Fruit fly (Drosophila melanogaster) whole organism, embryonic: ENCODE results near the gene SerRS.
A peak's percentile ranks its signal among the peaks of the same experiment; 100 is the strongest.

ENCODE experiments used
- ATbp ChIP-seq: fragments of 200-800 bp; sonication (Bioruptor generic); optimal IDR thresholded peaks from 2 replicates; lab custom pipeline; 2017; ENCODE audit warnings: missing biosample characterization, mild to moderate bottlenecking, missing genetic modification characterization, missing genetic modification reagents
- Adf1 ChIP-seq: fragments of 200-800 bp; sonication (Bioruptor generic); IDR thresholded peaks from 2 replicates; pipeline ENCODE4 v1.3.6; 2022; ENCODE audit warnings: missing biosample characterization, missing genetic modification characterization
- B-H1 ChIP-seq: fragments of 200-800 bp; sonication (Bioruptor generic); IDR thresholded peaks from 3 replicates; pipeline ENCODE4 v1.3.6; 2022; ENCODE audit warnings: missing biosample characterization, missing genetic modification characterization
- Bteb2 ChIP-seq: fragments of 200-800 bp; sonication (Bioruptor generic); optimal IDR thresholded peaks from 2 replicates; lab custom pipeline; 2016; ENCODE audit warnings: missing biosample characterization, missing genetic modification characterization
- CG1024 ChIP-seq: fragments of 200-800 bp; sonication (Bioruptor generic); IDR thresholded peaks from 2 replicates; pipeline ENCODE4 v1.3.6; 2022; ENCODE audit warnings: missing biosample characterization, missing genetic modification characterization
- CG12071 ChIP-seq: fragments of 200-800 bp; sonication (Bioruptor generic); optimal IDR thresholded peaks from 3 replicates; lab custom pipeline; 2018; ENCODE audit warnings: missing biosample characterization, mild to moderate bottlenecking, missing genetic modification characterization
- CG12236 ChIP-seq: fragments of 200-800 bp; sonication (Bioruptor generic); optimal IDR thresholded peaks from 2 replicates; lab custom pipeline; 2016; ENCODE audit warnings: missing biosample characterization, missing genetic modification characterization
- CG15479 ChIP-seq: fragments of 200-800 bp; sonication (Bioruptor generic); optimal IDR thresholded peaks from 3 replicates; lab custom pipeline; 2019; ENCODE audit warnings: missing biosample characterization, mild to moderate bottlenecking, missing genetic modification characterization, moderate library complexity
- CG15514 ChIP-seq: fragments of 200-800 bp; sonication (Bioruptor generic); optimal IDR thresholded peaks from 3 replicates; lab custom pipeline; 2017; ENCODE audit warnings: missing biosample characterization, missing genetic modification characterization, mild to moderate bottlenecking, moderate library complexity, missing genetic modification reagents
- CG16779 ChIP-seq: fragments of 200-800 bp; sonication (Bioruptor generic); IDR thresholded peaks from 2 replicates; pipeline ENCODE4 v1.3.6; 2022; ENCODE audit warnings: missing biosample characterization, missing genetic modification characterization
- CG16863 ChIP-seq: fragments of 200-800 bp; sonication (Bioruptor generic); optimal IDR thresholded peaks from 3 replicates; lab custom pipeline; 2016; ENCODE audit warnings: missing biosample characterization, missing genetic modification characterization
- CG18476 ChIP-seq: fragments of 200-800 bp; sonication (Bioruptor generic); optimal IDR thresholded peaks from 2 replicates; lab custom pipeline; 2016; ENCODE audit warnings: missing biosample characterization, mild to moderate bottlenecking, missing genetic modification characterization
- CG2889 ChIP-seq: fragments of 200-800 bp; sonication (Bioruptor generic); IDR thresholded peaks from 3 replicates; pipeline ENCODE4 v1.3.6; 2022; ENCODE audit warnings: missing biosample characterization, missing genetic modification characterization
- CG34422 ChIP-seq: fragments of 200-800 bp; sonication (Bioruptor generic); IDR thresholded peaks from 3 replicates; pipeline ENCODE4 v1.3.6; 2022; ENCODE audit warnings: missing biosample characterization, missing genetic modification characterization
- CG4360 ChIP-seq: fragments of 200-800 bp; sonication (Bioruptor generic); IDR thresholded peaks from 2 replicates; pipeline ENCODE4 v1.3.6; 2022; ENCODE audit warnings: missing biosample characterization, missing genetic modification characterization
- CG4404 ChIP-seq: fragments of 200-800 bp; sonication (Bioruptor generic); IDR thresholded peaks from 2 replicates; pipeline ENCODE4 v1.3.6; 2022; ENCODE audit warnings: missing biosample characterization, missing genetic modification characterization
- CG6254 ChIP-seq: fragments of 200-800 bp; sonication (Bioruptor generic); optimal IDR thresholded peaks from 3 replicates; lab custom pipeline; 2017; ENCODE audit warnings: mild to moderate bottlenecking, missing biosample characterization, missing genetic modification reagents, missing genetic modification characterization
- CG7556 ChIP-seq: fragments of 200-800 bp; sonication (Bioruptor generic); optimal IDR thresholded peaks from 2 replicates; lab custom pipeline; 2017; ENCODE audit warnings: missing biosample characterization, mild to moderate bottlenecking, missing genetic modification characterization
- CG8359 ChIP-seq: fragments of 200-800 bp; sonication (Bioruptor generic); optimal IDR thresholded peaks from 2 replicates; lab custom pipeline; 2017; ENCODE audit warnings: missing biosample characterization, mild to moderate bottlenecking, missing genetic modification characterization, borderline replicate concordance
- CG9215 ChIP-seq: fragments of 200-800 bp; sonication (Bioruptor generic); IDR thresholded peaks from 2 replicates; pipeline ENCODE4 v1.3.6; 2022; ENCODE audit warnings: missing biosample characterization, missing genetic modification characterization
- E2f1 ChIP-seq: fragments of 200-800 bp; sonication (Bioruptor generic); IDR thresholded peaks from 2 replicates; pipeline ENCODE4 v1.3.6; 2022; ENCODE audit warnings: missing biosample characterization, missing genetic modification characterization
- Fer2 ChIP-seq: fragments of 200-800 bp; sonication (Bioruptor generic); optimal IDR thresholded peaks from 2 replicates; lab custom pipeline; 2018; ENCODE audit warnings: missing biosample characterization, mild to moderate bottlenecking, missing genetic modification characterization, moderate library complexity
- HmgZ ChIP-seq: fragments of 200-800 bp; sonication (Bioruptor generic); optimal IDR thresholded peaks from 2 replicates; lab custom pipeline; 2018; ENCODE audit warnings: missing biosample characterization, mild to moderate bottlenecking, missing genetic modification characterization
- Hsf ChIP-seq: fragments of 200-800 bp; sonication (Bioruptor generic); optimal IDR thresholded peaks from 3 replicates; lab custom pipeline; 2016; ENCODE audit warnings: missing biosample characterization, missing genetic modification characterization
- Jarid2 ChIP-seq: fragments of 200-800 bp; sonication (Bioruptor generic); optimal IDR thresholded peaks from 3 replicates; lab custom pipeline; 2017; ENCODE audit warnings: mild to moderate bottlenecking, missing biosample characterization, missing genetic modification reagents, missing genetic modification characterization
- Lim3 ChIP-seq: fragments of 200-800 bp; sonication (Bioruptor generic); IDR thresholded peaks from 2 replicates; pipeline ENCODE4 v1.3.6; 2022; ENCODE audit warnings: missing biosample characterization, missing genetic modification characterization
- Nf-YA ChIP-seq: fragments of 200-800 bp; sonication (Bioruptor generic); IDR thresholded peaks from 2 replicates; pipeline ENCODE4 v1.3.6; 2022; ENCODE audit warnings: missing biosample characterization, missing genetic modification characterization
- Oli ChIP-seq: fragments of 200-800 bp; sonication (Bioruptor generic); optimal IDR thresholded peaks from 2 replicates; lab custom pipeline; 2018; ENCODE audit warnings: missing biosample characterization, mild to moderate bottlenecking, missing genetic modification characterization, moderate library complexity
- Rx ChIP-seq: fragments of 200-800 bp; sonication (Bioruptor generic); IDR thresholded peaks from 2 replicates; pipeline ENCODE4 v1.3.6; 2022; ENCODE audit warnings: missing biosample characterization, missing genetic modification characterization
- Sry-β ChIP-seq: fragments of 200-800 bp; sonication (Bioruptor generic); optimal IDR thresholded peaks from 2 replicates; lab custom pipeline; 2018; ENCODE audit warnings: missing biosample characterization, mild to moderate bottlenecking, missing genetic modification characterization, moderate library complexity
- TFAM ChIP-seq: fragments of 200-800 bp; sonication (Bioruptor generic); optimal IDR thresholded peaks from 2 replicates; lab custom pipeline; 2017; ENCODE audit warnings: missing biosample characterization, missing genetic modification characterization, inconsistent platforms
- bigmax ChIP-seq: fragments of 200-800 bp; sonication (Bioruptor generic); optimal IDR thresholded peaks from 2 replicates; lab custom pipeline; 2018; ENCODE audit warnings: missing biosample characterization, mild to moderate bottlenecking, missing genetic modification characterization
- cato ChIP-seq: fragments of 200-800 bp; sonication (Bioruptor generic); optimal IDR thresholded peaks from 2 replicates; lab custom pipeline; 2016; ENCODE audit warnings: missing biosample characterization, missing genetic modification characterization, borderline replicate concordance
- chif ChIP-seq, 2 experiments: fragments of 200-800 bp; sonication (Bioruptor generic); optimal IDR thresholded peaks; 3 replicates each; lab custom pipeline; 2016; ENCODE audit warnings: missing biosample characterization in 2 of 2, missing genetic modification characterization in 2 of 2
- corto ChIP-seq: fragments of 200-800 bp; sonication (Bioruptor generic); optimal IDR thresholded peaks from 2 replicates; lab custom pipeline; 2016; ENCODE audit warnings: missing biosample characterization, mild to moderate bottlenecking, missing genetic modification characterization, moderate library complexity
- crp ChIP-seq, 2 experiments: fragments of 200-800 bp; sonication (Bioruptor generic); optimal IDR thresholded peaks; 2 replicates in 1 of 2; 3 replicates in 1 of 2; lab custom pipeline; 2017; ENCODE audit warnings: missing biosample characterization in 2 of 2, missing genetic modification characterization in 2 of 2, mild to moderate bottlenecking in 1 of 2, moderate library complexity in 1 of 2
- dimm ChIP-seq: fragments of 200-800 bp; sonication (Bioruptor generic); IDR thresholded peaks from 2 replicates; pipeline ENCODE4 v1.3.6; 2022; ENCODE audit warnings: missing biosample characterization, missing genetic modification characterization
- jigr1 ChIP-seq: fragments of 200-800 bp; sonication (Bioruptor generic); IDR thresholded peaks from 3 replicates; pipeline ENCODE4 v1.3.6; 2022; ENCODE audit warnings: missing biosample characterization, missing genetic modification characterization
- jumu ChIP-seq: fragments of 200-800 bp; sonication (Bioruptor generic); optimal IDR thresholded peaks from 3 replicates; lab custom pipeline; 2016; ENCODE audit warnings: missing biosample characterization, missing genetic modification characterization
- kah ChIP-seq: fragments of 200-800 bp; sonication (Bioruptor generic); optimal IDR thresholded peaks from 2 replicates; lab custom pipeline; 2018; ENCODE audit warnings: missing biosample characterization, mild to moderate bottlenecking, missing genetic modification characterization
- lab ChIP-seq: fragments of 200-800 bp; sonication (Bioruptor generic); optimal IDR thresholded peaks from 3 replicates; lab custom pipeline; 2017; ENCODE audit warnings: missing biosample characterization, missing genetic modification characterization, mild to moderate bottlenecking, moderate library complexity, missing genetic modification reagents
- lbe ChIP-seq: fragments of 200-800 bp; sonication (Bioruptor generic); optimal IDR thresholded peaks from 2 replicates; lab custom pipeline; 2016; ENCODE audit warnings: missing biosample characterization, mild to moderate bottlenecking, missing genetic modification characterization
- lilli ChIP-seq: fragments of 200-800 bp; sonication (Bioruptor generic); optimal IDR thresholded peaks from 3 replicates; lab custom pipeline; 2016; ENCODE audit warnings: missing biosample characterization, missing genetic modification characterization
- onecut ChIP-seq: fragments of 200-800 bp; sonication (Bioruptor generic); IDR thresholded peaks from 2 replicates; pipeline ENCODE4 v1.3.6; 2022; ENCODE audit warnings: missing biosample characterization, missing genetic modification characterization
- otp ChIP-seq: fragments of 200-800 bp; sonication (Bioruptor generic); IDR thresholded peaks from 3 replicates; pipeline ENCODE4, ENCODE4 v1.3.6; 2022; ENCODE audit warnings: missing biosample characterization, missing genetic modification characterization
- seq ChIP-seq: fragments of 200-800 bp; sonication (Bioruptor generic); IDR thresholded peaks from 2 replicates; pipeline ENCODE4 v1.3.6; 2022; ENCODE audit warnings: missing biosample characterization, missing genetic modification characterization
- so ChIP-seq: fragments of 200-800 bp; sonication (Bioruptor generic); IDR thresholded peaks from 3 replicates; pipeline ENCODE4 v1.3.6; 2022; ENCODE audit warnings: missing biosample characterization, missing genetic modification characterization
- sob ChIP-seq: fragments of 200-800 bp; sonication (Bioruptor generic); IDR thresholded peaks from 2 replicates; pipeline ENCODE4 v1.3.6; 2022; ENCODE audit warnings: missing biosample characterization, missing genetic modification characterization
- sqz ChIP-seq: fragments of 200-800 bp; sonication (Bioruptor generic); optimal IDR thresholded peaks from 3 replicates; lab custom pipeline; 2018; ENCODE audit warnings: missing biosample characterization, mild to moderate bottlenecking, missing genetic modification characterization
- vnd ChIP-seq: fragments of 200-800 bp; sonication (Bioruptor generic); IDR thresholded peaks from 3 replicates; pipeline ENCODE4 v1.3.6; 2022; ENCODE audit warnings: missing biosample characterization, missing genetic modification characterization; ENCODE audit not compliant: partially characterized antibody

The SerRS gene

DNA sequence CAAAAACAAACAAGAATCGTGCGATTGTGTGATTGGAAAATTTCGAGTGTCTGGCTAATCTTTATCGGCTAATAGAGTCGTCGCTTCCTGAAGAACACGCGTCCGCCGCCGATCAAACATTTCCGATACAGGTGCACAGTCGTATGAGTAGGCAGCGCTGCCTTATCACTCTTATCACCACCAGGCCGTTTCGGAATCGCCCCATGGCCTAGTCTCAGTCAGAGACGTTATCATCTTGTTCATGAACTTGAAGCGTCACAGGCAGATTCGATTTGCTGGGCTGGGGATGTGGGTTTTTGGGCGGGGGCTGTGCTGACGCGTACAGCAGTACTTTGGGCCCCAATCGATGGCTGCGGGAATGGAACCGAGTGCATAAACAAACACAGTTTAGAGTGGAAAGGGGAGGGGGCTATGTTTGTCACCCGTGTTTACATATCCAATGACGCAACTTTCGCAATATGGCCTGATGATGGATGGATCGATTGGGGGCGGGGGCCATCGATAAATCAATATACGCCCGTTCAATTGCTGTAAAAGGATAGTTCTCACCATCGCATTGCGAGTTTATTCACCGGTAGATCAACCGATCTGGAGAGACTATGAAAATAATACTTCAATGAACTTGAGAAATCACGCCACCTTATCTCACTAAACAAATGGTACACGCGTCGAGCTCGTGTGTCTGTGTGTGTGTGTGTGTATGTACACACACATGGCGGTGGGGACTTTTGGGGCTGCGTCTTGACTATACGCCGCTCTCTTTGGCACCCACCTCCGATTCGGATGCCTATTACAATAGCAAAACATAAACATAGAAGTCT, 21.0 kb upstream of the SerRS start (continued):
- no peak for TF ChIP-seq lbe
- TF ChIP-seq HmgZ (tag; lab: Kevin White, UChicago), result peak; percentile 40
- TF ChIP-seq CG4360 (GFP tag; lab: Robert Waterston, UW), result no peak
- no peak for TF ChIP-seq Oli (tag; lab: Kevin White, UChicago)
- TF ChIP-seq corto (GFP tag; lab: Kevin White, UChicago), result no peak
- TF ChIP-seq CG7556 (GFP tag; lab: Kevin White, UChicago), result no peak
- no peak for TF ChIP-seq Bteb2 (GFP tag; lab: Kevin White, UChicago)
- no peak for TF ChIP-seq Sry-β (GFP tag; lab: Kevin White, UChicago)
- TF ChIP-seq so (GFP tag; lab: Robert Waterston, UW), result no peak
- no peak for TF ChIP-seq crp (GFP tag; optimal IDR thresholded peaks at IDR 0.05; lab: Kevin White, UChicago)
- TF ChIP-seq CG15479 (GFP tag; lab: Kevin White, UChicago), result no peak
- TF ChIP-seq Nf-YA, result no peak
- TF ChIP-seq CG4404 (GFP tag; lab: Robert Waterston, UW), result no peak
- no peak for TF ChIP-seq Fer2
- TF ChIP-seq CG18476 (GFP tag; lab: Kevin White, UChicago), result no peak
- TF ChIP-seq Rx, result no peak
- TF ChIP-seq Adf1 (GFP tag; lab: Robert Waterston, UW), result peak; percentile 25; the same call in 1 of the 2 replicates
- TF ChIP-seq sob (GFP tag; lab: Robert Waterston, UW), result no peak
- TF ChIP-seq vnd (GFP tag; lab: Robert Waterston, UW), result 0 out of 3 replicates have a peak, but pooled peaks have one; percentile 19
- no peak for TF ChIP-seq CG15514 (GFP tag; lab: Kevin White, UChicago)
- no peak for TF ChIP-seq jumu (GFP tag; lab: Kevin White, UChicago)
- peak in 1 of 2 experiments; percentile 13 for TF ChIP-seq chif (GFP tag; optimal IDR thresholded peaks at IDR 0.05; lab: Kevin White, UChicago)
- no peak for TF ChIP-seq CG2889
- TF ChIP-seq CG1024 (GFP tag; lab: Robert Waterston, UW), result no peak
- no peak for TF ChIP-seq CG9215 (GFP tag; lab: Robert Waterston, UW)
- TF ChIP-seq CG12236, result no peak
- no peak for TF ChIP-seq Lim3 (GFP tag; lab: Robert Waterston, UW)
- no peak for TF ChIP-seq CG16779
- no peak for TF ChIP-seq cato (GFP tag; lab: Kevin White, UChicago)
- TF ChIP-seq Jarid2 (GFP tag; lab: Kevin White, UChicago), result no peak
- no peak for TF ChIP-seq dimm
- TF ChIP-seq E2f1 (GFP tag; lab: Robert Waterston, UW), result no peak
- TF ChIP-seq CG34422 (GFP tag; lab: Robert Waterston, UW), result no peak
- TF ChIP-seq CG12071 (GFP tag; lab: Kevin White, UChicago), result no peak
- no peak for TF ChIP-seq otp (GFP tag; lab: Robert Waterston, UW)
- no peak for TF ChIP-seq sqz
- no peak for TF ChIP-seq kah
- TF ChIP-seq CG6254 (GFP tag; lab: Kevin White, UChicago), result no peak
- TF ChIP-seq Hsf, result no peak
- TF ChIP-seq TFAM (GFP tag; lab: Kevin White, UChicago), result no peak
- TF ChIP-seq jigr1 (GFP tag; lab: Robert Waterston, UW), result no peak
- no peak for TF ChIP-seq seq
- no peak for TF ChIP-seq ATbp (GFP tag; lab: Kevin White, UChicago)
- TF ChIP-seq lilli (GFP tag; lab: Kevin White, UChicago), result no peak
- TF ChIP-seq lab (GFP tag; lab: Kevin White, UChicago), result peak; percentile 76
- peak; percentile 5; the same call in 1 of the 2 replicates for TF ChIP-seq onecut (GFP tag; lab: Robert Waterston, UW)
- TF ChIP-seq CG8359 (GFP tag; lab: Kevin White, UChicago), result no peak
- no peak for TF ChIP-seq bigmax (GFP tag; lab: Kevin White, UChicago)
- TF ChIP-seq CG16863 (GFP tag; lab: Kevin White, UChicago), result no peak
- TF ChIP-seq B-H1 (GFP tag; lab: Robert Waterston, UW), result no peak
